Worm (Caenorhabditis elegans) whole organism, L1 larva: ENCODE data around the gene M04D8.8.
A peak's percentile ranks its signal among the peaks of the same experiment; 100 is the strongest.

Experiments
- C04F5.9 ChIP-seq: sonication (generic microtip); optimal IDR thresholded peaks from 2 replicates; lab custom pipeline; 2016; ENCODE audit warnings: missing genetic modification characterization, missing compliant biosample characterization
- C16A3.4 ChIP-seq: fragments of 150-350 bp; optimal IDR thresholded peaks from 2 replicates; lab custom pipeline; 2014; ENCODE audit warnings: missing biosample characterization, missing genetic modification characterization
- C34B4.2 ChIP-seq: sonication (generic microtip); optimal IDR thresholded peaks from 2 replicates; lab custom pipeline; 2017; ENCODE audit warnings: mild to moderate bottlenecking, missing genetic modification characterization, missing compliant biosample characterization
- aha-1 ChIP-seq: fragments of 150-350 bp; optimal IDR thresholded peaks from 2 replicates; lab custom pipeline; 2014; ENCODE audit warnings: missing biosample characterization, missing genetic modification characterization
- alr-1 ChIP-seq: fragments of 200-800 bp; sonication (Bioruptor generic); optimal IDR thresholded peaks from 2 replicates; lab custom pipeline; 2018; ENCODE audit warnings: borderline replicate concordance, mild to moderate bottlenecking, missing genetic modification characterization, missing compliant biosample characterization
- ama-1 ChIP-seq: fragments of 150-350 bp; optimal IDR thresholded peaks from 2 replicates; lab custom pipeline; 2014
- ceh-8 ChIP-seq: fragments of 200-800 bp; sonication (Bioruptor generic); optimal IDR thresholded peaks from 2 replicates; lab custom pipeline; 2018; ENCODE audit warnings: mild to moderate bottlenecking, missing genetic modification characterization, moderate library complexity, missing compliant biosample characterization
- efl-1 ChIP-seq, 4 experiments: fragments of 150-350 bp; optimal IDR thresholded peaks in 3 of 4; peaks in 1 of 4; 1 replicate in 1 of 4; 2 replicates in 3 of 4; lab custom pipeline; 2014; ENCODE audit warnings: missing biosample characterization in 2 of 4, missing genetic modification characterization in 2 of 4, missing genetic modification reagents in 2 of 4
- efl-3 ChIP-seq: fragments of 200-800 bp; sonication (Bioruptor generic); optimal IDR thresholded peaks from 2 replicates; lab custom pipeline; 2018; ENCODE audit warnings: mild to moderate bottlenecking, missing genetic modification characterization, missing compliant biosample characterization
- egl-13 ChIP-seq: sonication (generic microtip); optimal IDR thresholded peaks from 2 replicates; lab custom pipeline; 2016; ENCODE audit warnings: missing genotype, missing genetic modification reagents, missing genetic modification characterization, missing compliant biosample characterization
- elt-2 ChIP-seq: sonication (generic microtip); optimal IDR thresholded peaks from 2 replicates; lab custom pipeline; 2016; ENCODE audit warnings: missing genetic modification characterization, mild to moderate bottlenecking, inconsistent platforms, missing compliant biosample characterization, missing genetic modification reagents
- ets-5 ChIP-seq: fragments of 200-800 bp; sonication (Bioruptor generic); IDR thresholded peaks from 2 replicates; pipeline ENCODE4 v1.3.6; 2022; ENCODE audit warnings: missing genetic modification characterization, missing compliant biosample characterization
- fkh-8 ChIP-seq: sonication (generic microtip); optimal IDR thresholded peaks from 2 replicates; lab custom pipeline; 2016; ENCODE audit warnings: mild to moderate bottlenecking, missing genetic modification characterization, missing compliant biosample characterization
- grh-1 ChIP-seq: fragments of 200-800 bp; sonication (Bioruptor generic); IDR thresholded peaks from 2 replicates; pipeline ENCODE4 v1.3.6; 2022; ENCODE audit warnings: missing genetic modification reagents, missing genetic modification characterization, missing compliant biosample characterization
- hlh-4 ChIP-seq: sonication (generic microtip); optimal IDR thresholded peaks from 2 replicates; lab custom pipeline; 2016; ENCODE audit warnings: mild to moderate bottlenecking, missing genetic modification characterization, missing compliant biosample characterization
- hpl-2 ChIP-seq: fragments of 150-350 bp; optimal IDR thresholded peaks from 2 replicates; lab custom pipeline; 2014; ENCODE audit warnings: missing biosample characterization, missing genetic modification reagents, missing genetic modification characterization
- isw-1 ChIP-seq: fragments of 200-800 bp; sonication (Bioruptor generic); IDR thresholded peaks from 2 replicates; pipeline ENCODE4 v1.3.6; 2022; ENCODE audit warnings: missing genetic modification characterization, missing compliant biosample characterization
- lin-13 ChIP-seq: fragments of 150-350 bp; optimal IDR thresholded peaks from 2 replicates; lab custom pipeline; 2014; ENCODE audit warnings: missing biosample characterization, missing genetic modification reagents, missing genetic modification characterization
- lin-14 ChIP-seq: fragments of 200-800 bp; sonication (Bioruptor generic); optimal IDR thresholded peaks from 2 replicates; lab custom pipeline; 2018; ENCODE audit warnings: mild to moderate bottlenecking, missing genetic modification characterization, moderate library complexity, missing compliant biosample characterization
- lin-15B ChIP-seq: fragments of 150-350 bp; sonication (generic microtip); optimal IDR thresholded peaks from 3 replicates; lab custom pipeline; 2014; ENCODE audit warnings: missing biosample characterization, missing genetic modification characterization
- lir-3 ChIP-seq: sonication (generic microtip); optimal IDR thresholded peaks from 2 replicates; lab custom pipeline; 2016; ENCODE audit warnings: mild to moderate bottlenecking, missing genetic modification characterization, moderate library complexity, missing compliant biosample characterization; ENCODE audit not compliant: poor library complexity
- mab-9 ChIP-seq: fragments of 200-800 bp; sonication (Bioruptor generic); IDR thresholded peaks from 2 replicates; pipeline ENCODE4 v1.3.6; 2022; ENCODE audit warnings: missing genetic modification reagents, missing genetic modification characterization, missing compliant biosample characterization
- mep-1 ChIP-seq: fragments of 150-350 bp; optimal IDR thresholded peaks from 2 replicates; lab custom pipeline; 2014; ENCODE audit warnings: missing biosample characterization, missing genetic modification characterization
- nhr-19 ChIP-seq: fragments of 200-800 bp; sonication (Bioruptor generic); conservative IDR thresholded peaks from 2 replicates; pipeline ENCODE4 v1.3.6; 2022; ENCODE audit warnings: missing genetic modification characterization, missing compliant biosample characterization
- nhr-20 ChIP-seq: sonication (generic microtip); optimal IDR thresholded peaks from 2 replicates; lab custom pipeline; 2016; ENCODE audit warnings: mild to moderate bottlenecking, missing genetic modification characterization, missing compliant biosample characterization
- nhr-77 ChIP-seq: fragments of 150-350 bp; optimal IDR thresholded peaks from 2 replicates; lab custom pipeline; 2014; ENCODE audit warnings: missing biosample characterization, missing genetic modification characterization
- pag-3 ChIP-seq: sonication (generic microtip); optimal IDR thresholded peaks from 2 replicates; lab custom pipeline; 2017; ENCODE audit warnings: missing genetic modification characterization, mild to moderate bottlenecking, missing compliant biosample characterization, antibody characterized with exemption, borderline replicate concordance; ENCODE audit not compliant: insufficient read depth
- pax-3 ChIP-seq: fragments of 200-800 bp; sonication (Bioruptor generic); optimal IDR thresholded peaks from 2 replicates; lab custom pipeline; 2018; ENCODE audit warnings: mild to moderate bottlenecking, missing genetic modification characterization, moderate library complexity, missing compliant biosample characterization
- pqm-1 ChIP-seq: sonication (generic microtip); optimal IDR thresholded peaks from 3 replicates; lab custom pipeline; 2017; ENCODE audit warnings: missing biosample characterization, missing genetic modification characterization
- skn-1 ChIP-seq: fragments of 150-350 bp; optimal IDR thresholded peaks from 2 replicates; lab custom pipeline; 2014; ENCODE audit warnings: missing biosample characterization, missing genetic modification characterization
- snpc-4 ChIP-seq: fragments of 150-350 bp; optimal IDR thresholded peaks from 2 replicates; lab custom pipeline; 2014; ENCODE audit warnings: missing biosample characterization, missing genetic modification characterization
- snu-23 ChIP-seq: sonication (generic microtip); optimal IDR thresholded peaks from 2 replicates; lab custom pipeline; 2016; ENCODE audit warnings: missing genetic modification characterization, missing compliant biosample characterization
- sptf-1 ChIP-seq: fragments of 150-350 bp; optimal IDR thresholded peaks from 2 replicates; lab custom pipeline; 2014; ENCODE audit warnings: missing biosample characterization, missing genetic modification characterization
- swsn-7 ChIP-seq: sonication (generic microtip); optimal IDR thresholded peaks from 2 replicates; lab custom pipeline; 2016; ENCODE audit warnings: missing genetic modification characterization, missing compliant biosample characterization
- tbx-2 ChIP-seq: sonication (generic microtip); optimal IDR thresholded peaks from 2 replicates; lab custom pipeline; 2016; ENCODE audit warnings: missing genetic modification characterization, missing compliant biosample characterization
- unc-130 ChIP-seq: fragments of 150-350 bp; optimal IDR thresholded peaks from 2 replicates; lab custom pipeline; 2017; ENCODE audit warnings: missing biosample characterization, missing genetic modification characterization, inconsistent platforms
- unc-30 ChIP-seq: sonication (generic microtip); optimal IDR thresholded peaks from 2 replicates; lab custom pipeline; 2017; ENCODE audit warnings: missing biosample characterization, missing genetic modification characterization
- xbp-1 ChIP-seq: sonication (generic microtip); optimal IDR thresholded peaks from 2 replicates; lab custom pipeline; 2016; ENCODE audit warnings: missing genetic modification characterization, missing compliant biosample characterization
- zag-1 ChIP-seq: fragments of 150-350 bp; optimal IDR thresholded peaks from 2 replicates; lab custom pipeline; 2014; ENCODE audit warnings: missing biosample characterization, missing genetic modification characterization

The M04D8.8 gene

DNA sequence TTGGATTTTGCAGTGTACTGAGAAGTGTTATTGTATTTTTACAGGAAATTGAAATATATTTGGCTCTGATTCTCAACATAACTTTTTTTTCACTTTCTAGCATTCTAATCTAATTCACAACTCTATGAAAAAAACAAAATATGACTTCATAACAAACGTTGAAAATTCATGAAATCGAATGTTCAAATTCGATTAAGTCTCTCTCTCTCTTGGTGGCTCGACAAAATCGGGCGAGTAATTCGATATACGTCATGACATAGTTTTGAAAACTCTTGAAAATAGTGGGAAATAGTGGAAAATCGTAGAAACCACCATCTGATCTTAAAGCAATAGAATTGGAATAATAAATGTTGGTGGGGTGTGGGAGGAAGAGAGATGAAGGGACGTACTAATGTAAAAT is 16.0 kb upstream of the M04D8.8 start:
- peak; percentile 25 for TF ChIP-seq snpc-4 (tag; lab: Kevin White, UChicago)
- TF ChIP-seq C16A3.4 = no peak
- peak; percentile 43 for TF ChIP-seq ceh-8 (GFP tag; lab: Kevin White, UChicago)
- TF ChIP-seq fkh-8 (tag; lab: Kevin White, UChicago) = peak; percentile 6
- no peak for TF ChIP-seq unc-130 (tag; lab: Kevin White, UChicago)

DNA sequence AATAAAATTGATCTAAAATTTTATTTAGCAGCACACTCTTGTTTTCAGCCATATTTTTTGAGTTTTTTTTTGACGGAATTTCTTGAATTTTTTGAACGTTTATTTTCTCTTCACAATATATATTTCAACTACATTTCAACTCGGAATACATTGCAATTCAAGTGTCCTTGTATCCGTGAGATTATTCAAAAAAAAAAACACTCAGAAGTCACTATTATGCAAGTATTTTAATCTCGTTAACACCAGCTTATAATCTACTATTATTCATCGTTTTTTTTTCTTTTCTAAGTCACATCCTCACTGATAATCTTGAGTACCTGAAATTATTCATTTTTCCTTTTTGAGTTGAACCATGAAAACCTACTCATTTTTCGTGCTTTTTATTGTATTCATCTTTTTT is 10.5 kb upstream of the M04D8.8 start, which contains the start of gene ins-21:
TSS of gene ins-21 (plus strand) at position 301 of the 400 bp plus-strand sequence.
- TF ChIP-seq snu-23 (GFP tag; lab: Kevin White, UChicago) (no peak), unc-30 (no peak), xbp-1 (no peak), swsn-7 (no peak), nhr-19 (GFP tag; lab: Robert Waterston, UW) (no peak), hlh-4 (tag; lab: Kevin White, UChicago) (no peak), egl-13 (no peak), lin-14 (no peak), ama-1 (lab: Kevin White, UChicago) (no peak), lir-3 (tag; lab: Kevin White, UChicago) (no peak), pag-3 (tag; lab: Kevin White, UChicago) (no peak), aha-1 (tag; lab: Kevin White, UChicago) (no peak), pax-3 (no peak), nhr-77 (tag; lab: Kevin White, UChicago) (no peak), lin-13 (GFP tag; lab: Kevin White, UChicago) (no peak), ceh-8 (GFP tag; lab: Kevin White, UChicago) (no peak)

DNA sequence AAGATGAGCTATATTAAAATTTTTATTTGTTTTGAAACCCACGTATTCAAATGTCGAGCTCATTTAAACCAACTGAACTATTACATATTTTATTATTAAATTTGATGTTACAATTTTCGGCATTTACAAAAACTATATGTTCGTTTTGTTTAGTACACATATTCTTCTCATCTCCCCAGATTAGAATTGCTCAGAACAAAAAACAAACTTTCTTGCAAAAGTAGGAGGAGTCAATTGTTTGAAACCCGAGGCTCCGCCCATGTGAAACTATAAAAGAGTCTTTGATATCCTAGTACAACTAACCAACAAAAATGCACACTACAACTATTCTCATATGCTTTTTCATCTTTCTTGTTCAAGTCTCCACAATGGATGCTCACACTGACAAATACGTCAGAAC is 8.0 kb upstream of the M04D8.8 start, which contains the start of gene ins-22:
TSS of gene ins-22 (plus strand) at position 301 of the 400 bp plus-strand sequence.
- TF ChIP-seq C34B4.2 (tag; lab: Kevin White, UChicago) (no peak), elt-2 (tag; lab: Kevin White, UChicago) (no peak), C04F5.9 (tag; lab: Kevin White, UChicago) (no peak), pqm-1 (tag; lab: Kevin White, UChicago) (no peak), mep-1 (tag; lab: Kevin White, UChicago) (no peak)

DNA sequence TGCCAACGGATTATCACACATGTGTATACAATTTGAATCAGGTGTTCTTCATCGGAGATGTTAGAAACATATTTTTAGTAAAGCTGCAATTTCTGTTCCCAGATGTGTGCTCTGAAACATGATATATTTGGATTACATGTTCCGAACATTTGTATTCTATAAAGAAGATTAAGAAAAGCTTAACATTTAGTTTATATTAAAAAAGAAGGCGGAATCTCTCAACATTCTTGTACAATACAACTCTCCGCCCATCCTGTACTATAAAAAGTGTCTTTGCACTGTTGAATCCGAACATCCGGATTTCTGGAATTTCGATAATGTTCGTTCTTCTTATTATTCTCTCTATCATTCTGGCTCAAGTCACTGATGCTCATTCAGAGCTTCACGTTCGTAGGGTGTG is 6.0 kb upstream of the M04D8.8 start, which contains the start of gene ins-23:
TSS of gene ins-23 (plus strand) at position 301 of the 400 bp plus-strand sequence.
- TF ChIP-seq alr-1 (tag; lab: Kevin White, UChicago) (no peak), nhr-20 (no peak), hpl-2 (GFP tag; lab: Kevin White, UChicago) (no peak), grh-1 (GFP tag; lab: Robert Waterston, UW) (no peak), sptf-1 (tag; lab: Kevin White, UChicago) (no peak), lin-15B (tag; lab: Kevin White, UChicago) (no peak), snpc-4 (tag; lab: Kevin White, UChicago) (no peak)

DNA sequence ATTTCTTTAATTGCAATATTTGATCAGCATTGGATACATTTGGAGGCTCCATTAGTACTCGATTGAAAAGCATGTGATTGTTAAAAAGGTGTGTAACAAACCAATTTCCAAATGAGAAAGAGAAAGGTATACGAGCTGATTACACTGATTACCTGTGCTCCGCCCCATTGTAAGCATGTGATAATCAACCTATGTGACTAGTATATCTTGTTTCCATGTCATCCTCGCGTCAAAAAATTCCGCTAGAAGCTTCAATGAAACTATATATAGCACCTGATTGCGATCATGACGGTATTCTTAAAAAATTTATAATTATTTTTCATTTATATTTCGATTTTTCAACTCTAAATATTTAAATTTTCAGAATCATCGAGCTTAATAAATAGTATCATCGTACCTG is 3.4 kb upstream of the M04D8.8 start, which contains the start of gene M04D8.4:
TSS of gene M04D8.4 (minus strand) at position 101 of the 400 bp plus-strand sequence.
- TF ChIP-seq xbp-1 (no peak), ceh-8 (GFP tag; lab: Kevin White, UChicago) (peak; percentile 60)

DNA sequence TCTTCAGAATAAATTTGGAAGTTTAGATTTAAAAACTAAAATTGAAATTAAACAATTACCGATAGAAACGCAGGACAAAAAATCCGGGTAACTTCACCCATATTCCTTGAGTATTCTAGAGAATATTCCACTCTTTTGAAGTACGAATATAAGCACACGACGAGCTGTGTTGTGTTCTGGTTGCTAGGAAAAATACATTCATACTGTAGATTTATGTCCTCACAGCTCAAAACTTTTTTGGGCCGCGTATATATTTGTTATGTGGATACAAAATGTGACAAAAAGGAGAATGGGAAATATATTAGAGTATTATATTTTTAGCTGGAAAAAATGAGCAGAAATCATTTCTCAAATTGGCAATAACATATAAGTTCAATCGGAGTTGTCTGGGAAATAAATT is 768 bp upstream of the M04D8.8 start, which contains the start of gene M04D8.5:
TSS of gene M04D8.5 (minus strand) at position 101 of the 400 bp plus-strand sequence.
- TF ChIP-seq isw-1 (no peak), xbp-1 (no peak), unc-130 (tag; lab: Kevin White, UChicago) (no peak), aha-1 (tag; lab: Kevin White, UChicago) (no peak), skn-1 (tag; lab: Kevin White, UChicago) (no peak), hlh-4 (tag; lab: Kevin White, UChicago) (no peak), tbx-2 (no peak), ceh-8 (GFP tag; lab: Kevin White, UChicago) (no peak), lin-13 (GFP tag; lab: Kevin White, UChicago) (no peak), snu-23 (GFP tag; lab: Kevin White, UChicago) (no peak), efl-3 (GFP tag; lab: Kevin White, UChicago) (no peak), nhr-77 (tag; lab: Kevin White, UChicago) (no peak), pqm-1 (tag; lab: Kevin White, UChicago) (no peak), zag-1 (tag; lab: Kevin White, UChicago) (no peak), efl-1 (optimal IDR thresholded peaks at IDR 0.05; lab: Kevin White, UChicago) (no peak), efl-1 (GFP tag; optimal IDR thresholded peaks at IDR 0.05 in 1 of 2; lab: Kevin White, UChicago) (no peak), mab-9 (GFP tag; lab: Robert Waterston, UW) (no peak), ets-5 (no peak), pax-3 (no peak)
